Fruit fly (Drosophila melanogaster): Measurements from ENCODE around the gene CG6149.

- no peak for TF ChIP-seq psq (optimal IDR thresholded peaks at IDR 0.05)
- no peak for TF ChIP-seq ttk (optimal IDR thresholded peaks at IDR 0.05)
- TF ChIP-seq Sin3A (optimal IDR thresholded peaks at IDR 0.05), result no peak
- no peak for TF ChIP-seq insv (optimal IDR thresholded peaks at IDR 0.05)
Observed at dm6 chr3L:11433151-11433550, 2.1 kb downstream of the CG6149 start.
